Worm (Caenorhabditis elegans) whole organism, L3 larva: Measurements from ENCODE around the gene cnc-4.

ENCODE experiments used
- egl-5 ChIP-seq: fragments of 150-350 bp; optimal IDR thresholded peaks from 2 replicates; lab custom pipeline; 2017; ENCODE audit warnings: missing biosample characterization, missing genetic modification reagents, missing genetic modification characterization, inconsistent platforms
- nfya-1 ChIP-seq: sonication (generic microtip); optimal IDR thresholded peaks from 2 replicates; lab custom pipeline; 2017; ENCODE audit warnings: missing genetic modification characterization, mild to moderate bottlenecking, missing compliant biosample characterization, antibody characterized with exemption, moderate library complexity; ENCODE audit not compliant: insufficient read depth
- pha-4 ChIP-seq: fragments of 150-350 bp; optimal IDR thresholded peaks from 2 replicates; lab custom pipeline; 2014; ENCODE audit warnings: missing biosample characterization, missing genetic modification reagents, missing genetic modification characterization

- TF ChIP-seq pha-4 (tag; lab: Kevin White, UChicago) (no peak), egl-5 (tag; lab: Kevin White, UChicago) (no peak), nfya-1 (tag; lab: Kevin White, UChicago) (no peak)
Measured at ce11 chrV:1455280-1455679, 8.3 kb downstream of the cnc-4 start.
